Worm (Caenorhabditis elegans) whole organism, late embryonic: Measurements from ENCODE around the gene Y19D10B.8.

Experiments used
- ceh-6 ChIP-seq: fragments of 200-800 bp; sonication (Bioruptor generic); optimal IDR thresholded peaks from 2 replicates; lab custom pipeline; 2018; ENCODE audit warnings: mild to moderate bottlenecking, missing genetic modification characterization, missing compliant biosample characterization
- dmd-4 ChIP-seq: sonication (generic microtip); optimal IDR thresholded peaks from 2 replicates; lab custom pipeline; 2016; ENCODE audit warnings: borderline replicate concordance, missing genetic modification characterization, missing compliant biosample characterization
- elt-2 ChIP-seq: sonication (generic microtip); optimal IDR thresholded peaks from 2 replicates; lab custom pipeline; 2016; ENCODE audit warnings: missing genetic modification reagents, missing genetic modification characterization, missing compliant biosample characterization
- fkh-10 ChIP-seq: fragments of 150-350 bp; optimal IDR thresholded peaks from 2 replicates; lab custom pipeline; 2014; ENCODE audit warnings: missing biosample characterization, missing genetic modification reagents, missing genetic modification characterization
- fkh-6 ChIP-seq: sonication (generic microtip); optimal IDR thresholded peaks from 2 replicates; lab custom pipeline; 2016; ENCODE audit warnings: missing genetic modification characterization, missing compliant biosample characterization
- nfya-1 ChIP-seq: sonication (generic microtip); optimal IDR thresholded peaks from 2 replicates; lab custom pipeline; 2017; ENCODE audit warnings: missing genetic modification characterization, mild to moderate bottlenecking, missing compliant biosample characterization, antibody characterized with exemption, moderate library complexity
- pqm-1 ChIP-seq: sonication (generic microtip); optimal IDR thresholded peaks from 2 replicates; lab custom pipeline; 2016; ENCODE audit warnings: missing genetic modification characterization, missing compliant biosample characterization
- rnt-1 ChIP-seq: sonication (generic microtip); optimal IDR thresholded peaks from 2 replicates; lab custom pipeline; 2016; ENCODE audit warnings: missing genetic modification characterization, missing compliant biosample characterization
- sdc-2 ChIP-seq: sonication (generic microtip); optimal IDR thresholded peaks from 2 replicates; lab custom pipeline; 2016; ENCODE audit warnings: missing genotype, missing genetic modification characterization, missing compliant biosample characterization
- ttx-3 ChIP-seq: sonication (generic microtip); optimal IDR thresholded peaks from 2 replicates; lab custom pipeline; 2016; ENCODE audit warnings: missing genetic modification reagents, missing genetic modification characterization, missing compliant biosample characterization

DNA sequence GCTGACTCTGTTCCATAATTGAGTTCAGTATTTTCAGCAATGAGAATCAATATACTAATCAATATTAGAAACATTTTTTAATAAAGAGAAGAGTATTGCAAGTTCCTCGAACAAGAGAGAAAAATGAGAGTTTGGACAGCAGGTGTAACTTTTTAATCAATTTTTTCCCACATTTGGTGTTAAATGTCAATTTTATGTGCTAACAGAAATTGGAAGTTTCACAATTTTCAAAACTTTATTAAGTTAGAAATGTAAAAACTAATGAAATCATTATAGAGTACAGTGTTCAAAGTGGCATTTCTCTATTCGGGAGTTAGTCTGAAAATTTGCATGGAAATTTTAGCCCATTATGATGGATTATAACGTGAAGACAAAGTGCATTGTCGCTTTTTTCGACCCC lies 40.5 kb upstream of the Y19D10B.8 start, which contains the start of gene irld-30:
- TF ChIP-seq ceh-6 (GFP tag; lab: Kevin White, UChicago): no peak
- TF ChIP-seq pqm-1: no peak
- no peak for TF ChIP-seq nfya-1
- no peak for TF ChIP-seq fkh-10 (GFP tag; lab: Kevin White, UChicago)
- no peak for TF ChIP-seq elt-2 (tag; lab: Kevin White, UChicago)
- TF ChIP-seq dmd-4 (tag; lab: Kevin White, UChicago): no peak
- TF ChIP-seq rnt-1 (tag; lab: Kevin White, UChicago): no peak
- TF ChIP-seq ttx-3: no peak
- TF ChIP-seq fkh-6 (tag; lab: Kevin White, UChicago): no peak
- TF ChIP-seq sdc-2 (tag; lab: Kevin White, UChicago): no peak
